Fruit fly (Drosophila melanogaster) whole organism: ENCODE measurements around the gene M6.

Experiments
- CG8478 ChIP-seq: fragments of >200 bp; optimal IDR thresholded peaks from 2 replicates; lab custom pipeline; 2018; ENCODE audit warnings: inconsistent platforms
- Dll ChIP-seq: fragments of >200 bp; optimal IDR thresholded peaks from 2 replicates; lab custom pipeline; 2017
- EcR ChIP-seq, 2 experiments: fragments of >200 bp; optimal IDR thresholded peaks; 2 replicates each; lab custom pipeline; 2017; ENCODE audit warnings: missing biosample characterization in 2 of 2, missing genetic modification characterization in 2 of 2, missing genetic modification reagents in 2 of 2
- pan ChIP-seq: fragments of >200 bp; optimal IDR thresholded peaks from 2 replicates; lab custom pipeline; 2017
- psq ChIP-seq: fragments of >200 bp; optimal IDR thresholded peaks from 2 replicates; lab custom pipeline; 2017
- usp ChIP-seq: fragments of >200 bp; optimal IDR thresholded peaks from 2 replicates; lab custom pipeline; 2017; ENCODE audit warnings: missing biosample characterization, missing genetic modification characterization, mixed read lengths

Gene M6

DNA sequence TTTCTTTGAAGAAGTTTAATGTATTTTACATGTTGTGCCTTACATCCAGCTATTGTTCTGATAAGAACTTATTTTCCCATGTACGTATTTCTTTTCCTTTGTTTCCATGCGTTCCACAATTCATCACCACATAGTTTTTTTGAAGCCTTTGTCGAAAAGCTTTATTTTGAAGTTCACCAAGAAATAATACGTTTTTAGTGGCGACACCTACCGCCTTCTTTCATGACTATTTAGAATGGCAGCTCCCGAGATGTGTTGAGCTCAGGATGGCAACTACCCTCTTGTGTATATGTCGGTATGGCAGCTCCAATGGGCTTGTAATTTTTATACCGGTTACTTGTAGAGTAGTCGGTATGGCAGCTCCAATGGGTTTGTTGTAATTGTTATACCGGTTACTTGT is 23.8 kb upstream of the M6 start:
- TF ChIP-seq CG8478 (lab: Kevin White, UChicago), result no peak
- no peak for TF ChIP-seq Dll (lab: Kevin White, UChicago)
- no peak for TF ChIP-seq pan (lab: Kevin White, UChicago)
- no peak for TF ChIP-seq EcR (GFP tag; optimal IDR thresholded peaks at IDR 0.05; lab: Kevin White, UChicago)
- TF ChIP-seq psq (lab: Kevin White, UChicago), result no peak
- no peak for TF ChIP-seq usp

- TF ChIP-seq CG8478 (lab: Kevin White, UChicago) (no peak), psq (lab: Kevin White, UChicago) (no peak), EcR (GFP tag; optimal IDR thresholded peaks at IDR 0.05; lab: Kevin White, UChicago) (no peak), usp (no peak), pan (lab: Kevin White, UChicago) (no peak), Dll (lab: Kevin White, UChicago) (no peak)
These were observed 17.2 kb upstream of the M6 start, which contains the start of gene Neu2 for dm6 chr3L:21490486-21490885. Gene Neu2 (minus strand): TSS chr3L:21490586.

DNA sequence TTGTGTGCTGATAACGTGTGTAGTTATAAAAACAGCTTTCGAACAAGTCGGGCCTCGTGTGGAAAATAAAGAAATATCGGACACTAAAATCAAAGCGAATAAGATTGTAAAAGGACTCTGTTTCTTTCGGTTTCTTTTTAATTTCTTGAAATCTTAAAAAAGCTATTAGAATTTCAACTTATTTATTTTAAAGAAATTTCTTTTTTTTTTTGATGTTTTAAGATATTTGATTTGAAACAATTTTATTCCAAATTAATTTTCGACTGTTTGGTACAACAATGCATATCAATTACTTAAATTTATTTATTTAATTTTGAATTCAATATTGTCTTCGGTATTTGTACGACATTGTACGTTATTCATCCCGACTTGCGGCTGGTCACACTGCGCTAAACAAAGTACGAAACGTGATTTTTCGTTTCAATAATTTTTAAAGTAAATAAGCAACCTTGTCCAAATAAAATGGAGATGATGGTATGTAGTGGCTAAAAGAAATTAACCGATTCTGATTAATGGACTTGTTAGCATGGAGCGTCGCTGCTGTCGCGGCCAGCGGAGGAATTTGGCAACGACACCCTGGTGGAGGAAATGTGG is 14.8 kb upstream of the M6 start, which contains the start of the genes CG7202 and CG7519:
TSS of gene CG7202 (minus strand) at position 51 of the 594 bp plus-strand sequence.
TSS of gene CG7519 (plus strand) at position 361 of the 594 bp plus-strand sequence.
- no peak for TF ChIP-seq Dll (lab: Kevin White, UChicago)
- no peak for TF ChIP-seq usp
- TF ChIP-seq CG8478 (lab: Kevin White, UChicago), result no peak
- TF ChIP-seq pan (lab: Kevin White, UChicago), result no peak
- no peak for TF ChIP-seq EcR (GFP tag; optimal IDR thresholded peaks at IDR 0.05; lab: Kevin White, UChicago)
- TF ChIP-seq psq (lab: Kevin White, UChicago), result no peak

DNA sequence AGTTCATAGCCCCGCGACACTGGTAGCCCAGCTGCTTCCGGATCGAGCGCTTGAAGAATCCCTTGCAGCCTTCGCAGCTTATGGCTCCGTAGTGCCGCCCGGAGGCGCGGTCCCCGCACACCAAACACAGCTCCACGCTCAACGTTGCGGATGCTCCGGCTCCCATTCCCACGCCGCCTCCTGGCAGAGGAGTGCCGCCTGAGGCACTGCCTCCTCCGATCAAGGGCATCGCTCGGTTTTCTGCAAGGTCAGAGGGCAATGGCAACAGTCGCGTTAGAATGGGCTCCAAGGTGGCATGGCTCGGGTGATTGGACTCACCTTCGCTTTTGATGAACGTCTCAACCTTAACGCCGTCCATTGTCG is 11.2 kb upstream of the M6 start:
- TF ChIP-seq usp (no peak), psq (lab: Kevin White, UChicago) (no peak), CG8478 (lab: Kevin White, UChicago) (no peak)

DNA sequence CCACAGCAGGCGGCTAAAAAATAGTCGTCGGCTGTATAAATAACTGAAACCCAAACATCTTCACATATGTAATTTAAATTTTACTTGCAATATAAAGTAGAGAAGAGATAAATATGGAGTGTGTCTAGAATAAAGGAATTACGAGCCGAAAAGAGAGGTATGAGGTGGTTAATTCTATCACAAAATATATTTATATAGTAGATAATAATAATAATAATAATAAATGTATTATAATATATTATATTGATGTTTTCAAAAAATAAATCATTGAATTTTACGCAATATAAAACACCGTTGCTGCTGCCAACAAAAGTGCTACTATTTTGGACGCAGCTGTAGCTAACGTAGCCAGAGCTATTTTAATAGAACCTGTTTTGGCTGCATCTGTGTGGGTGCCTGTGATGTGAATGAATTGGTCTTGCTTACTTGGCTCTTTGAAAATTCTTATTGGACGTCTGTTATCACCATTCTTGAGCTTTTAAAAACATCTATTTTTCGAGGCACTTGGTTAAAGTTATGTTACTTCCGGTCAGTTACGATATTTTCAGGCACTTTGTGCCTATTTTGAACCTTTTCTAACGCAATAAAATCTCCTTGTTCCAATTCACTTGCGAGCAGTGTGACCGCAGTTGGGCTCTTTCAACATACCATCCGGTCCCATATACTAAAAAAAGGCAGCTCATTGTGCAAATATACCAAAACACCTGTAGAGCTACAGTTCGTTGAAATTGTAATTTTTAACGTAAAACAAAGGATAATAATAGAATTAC is 10.6 kb upstream of the M6 start, which contains the start of gene Hr78:
TSS of gene Hr78 (minus strand) at position 630 of the 770 bp plus-strand sequence.
- no peak for TF ChIP-seq usp
- TF ChIP-seq Dll (lab: Kevin White, UChicago), result no peak
- no peak for TF ChIP-seq EcR (GFP tag; optimal IDR thresholded peaks at IDR 0.05; lab: Kevin White, UChicago)
- no peak for TF ChIP-seq pan (lab: Kevin White, UChicago)
- TF ChIP-seq CG8478 (lab: Kevin White, UChicago), result no peak
- no peak for TF ChIP-seq psq (lab: Kevin White, UChicago)

dm6 chr3L:21501172-21501571 is 6.5 kb upstream of the M6 start, which contains the start of gene Est-Q:
Gene Est-Q (plus strand): TSS chr3L:21501421.
- TF ChIP-seq Dll (lab: Kevin White, UChicago) (no peak), psq (lab: Kevin White, UChicago) (no peak), EcR (GFP tag; optimal IDR thresholded peaks at IDR 0.05; lab: Kevin White, UChicago) (no peak), pan (lab: Kevin White, UChicago) (no peak), usp (no peak), CG8478 (lab: Kevin White, UChicago) (no peak)

dm6 chr3L:21501928-21502327 is 5.7 kb upstream of the M6 start:
- TF ChIP-seq psq (lab: Kevin White, UChicago), result no peak
- TF ChIP-seq usp, result no peak
- TF ChIP-seq CG8478 (lab: Kevin White, UChicago), result no peak

DNA sequence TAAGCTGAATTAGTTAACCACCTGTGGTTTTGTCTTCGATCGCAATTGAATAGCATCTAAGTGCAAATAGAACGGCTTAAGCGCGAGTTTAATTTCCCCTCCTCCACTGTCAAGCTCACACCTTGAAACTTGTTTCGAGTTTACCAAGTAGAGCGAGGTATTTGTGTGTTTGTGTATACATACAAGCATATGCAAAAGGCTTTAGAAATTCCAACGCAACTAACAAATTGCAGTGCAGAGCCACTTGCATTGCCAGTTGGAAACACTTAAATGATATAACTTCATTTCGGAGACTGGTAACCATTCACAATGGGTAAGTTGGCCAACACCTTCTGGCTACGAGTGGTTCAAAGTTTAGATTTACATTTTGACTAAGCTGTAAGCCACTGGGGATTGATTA is 303 bp downstream of the M6 start:
- peak; percentile 7 for TF ChIP-seq pan (lab: Kevin White, UChicago)
- no peak for TF ChIP-seq CG8478 (lab: Kevin White, UChicago)

dm6 chr3L:21508621-21509020 is 969 bp downstream of the M6 start:
- TF ChIP-seq psq (lab: Kevin White, UChicago), result no peak
- TF ChIP-seq EcR (GFP tag; optimal IDR thresholded peaks at IDR 0.05; lab: Kevin White, UChicago), result peak in 1 of 2 experiments; percentile 57
- no peak for TF ChIP-seq usp
- TF ChIP-seq CG8478 (lab: Kevin White, UChicago), result no peak

dm6 chr3L:21509488-21510122 is 2.0 kb downstream of the M6 start:
- TF ChIP-seq pan (lab: Kevin White, UChicago), result no peak
- TF ChIP-seq CG8478 (lab: Kevin White, UChicago), result no peak
- no peak for TF ChIP-seq EcR (GFP tag; optimal IDR thresholded peaks at IDR 0.05; lab: Kevin White, UChicago)
- no peak for TF ChIP-seq psq (lab: Kevin White, UChicago)
- TF ChIP-seq usp, result no peak
- no peak for TF ChIP-seq Dll (lab: Kevin White, UChicago)

DNA sequence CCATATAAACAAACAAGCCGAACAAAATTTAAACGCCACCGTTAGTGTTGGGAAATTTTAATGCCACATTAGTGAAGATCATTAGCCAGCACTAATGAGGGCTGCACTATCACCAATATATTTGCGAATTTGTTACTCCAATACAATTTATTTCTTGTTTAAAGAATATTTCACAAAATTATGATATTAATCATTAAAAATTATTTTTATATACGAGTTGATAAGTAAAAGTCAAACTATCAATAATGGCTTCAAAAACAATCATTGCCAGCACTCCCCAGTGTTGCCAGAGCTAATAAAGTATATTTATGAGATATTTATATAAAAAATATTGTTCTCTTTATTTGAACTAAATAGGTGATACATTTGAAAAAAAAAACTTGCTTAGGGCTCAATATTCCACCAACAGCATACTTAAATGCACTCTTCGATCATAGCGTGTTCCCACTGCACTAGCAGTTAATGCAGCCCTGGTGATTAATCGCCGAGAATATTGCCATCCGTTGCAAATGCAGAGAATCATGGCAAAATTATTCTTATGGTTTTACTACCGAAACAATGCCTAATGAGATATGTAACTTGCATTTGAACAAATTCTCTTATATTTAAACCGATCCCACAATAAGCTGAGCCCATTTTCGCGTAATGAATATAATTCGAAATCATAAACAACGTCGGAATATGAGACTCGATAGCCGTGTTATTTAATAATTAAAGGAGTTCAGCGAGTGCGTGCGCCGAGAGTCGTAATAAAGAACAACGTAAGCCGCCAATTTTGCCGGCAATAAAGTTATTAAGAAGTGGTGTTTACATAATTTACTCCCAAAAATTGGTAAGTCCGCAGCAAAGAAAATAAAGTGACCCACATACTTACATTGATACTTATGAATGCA is 8.4 kb downstream of the M6 start, which contains the start of the genes SAK and Cdk12:
TSS of gene SAK (minus strand) at position 65 of the 893 bp plus-strand sequence.
TSS of gene Cdk12 (plus strand) at position 484 of the 893 bp plus-strand sequence.
- TF ChIP-seq CG8478 (lab: Kevin White, UChicago), result no peak
- no peak for TF ChIP-seq psq (lab: Kevin White, UChicago)
- no peak for TF ChIP-seq usp
- no peak for TF ChIP-seq Dll (lab: Kevin White, UChicago)
- TF ChIP-seq EcR (GFP tag; optimal IDR thresholded peaks at IDR 0.05; lab: Kevin White, UChicago), result no peak
- no peak for TF ChIP-seq pan (lab: Kevin White, UChicago)
